Worm (Caenorhabditis elegans) whole organism, L3 larva: ENCODE data around the gene F54F2.14.

ENCODE experiments used
- ZK546.5 ChIP-seq: sonication (generic microtip); optimal IDR thresholded peaks from 2 replicates; lab custom pipeline; 2017; ENCODE audit warnings: missing biosample characterization, missing genetic modification characterization
- aly-2 ChIP-seq: fragments of 150-350 bp; optimal IDR thresholded peaks from 2 replicates; lab custom pipeline; 2014; ENCODE audit warnings: missing biosample characterization, missing genetic modification characterization
- ama-1 ChIP-seq: fragments of 150-350 bp; optimal IDR thresholded peaks from 2 replicates; lab custom pipeline; 2018
- ceh-28 ChIP-seq: fragments of 150-350 bp; optimal IDR thresholded peaks from 2 replicates; lab custom pipeline; 2014; ENCODE audit warnings: missing biosample characterization, missing genetic modification reagents, missing genetic modification characterization
- ceh-82 ChIP-seq: fragments of 150-350 bp; optimal IDR thresholded peaks from 2 replicates; lab custom pipeline; 2014; ENCODE audit warnings: missing biosample characterization, missing genetic modification characterization
- egl-27 ChIP-seq: sonication (generic microtip); optimal IDR thresholded peaks from 4 replicates; lab custom pipeline; 2017; ENCODE audit warnings: missing biosample characterization, missing genetic modification reagents, missing genetic modification characterization
- egl-5 ChIP-seq: fragments of 150-350 bp; optimal IDR thresholded peaks from 2 replicates; lab custom pipeline; 2017; ENCODE audit warnings: missing biosample characterization, missing genetic modification reagents, missing genetic modification characterization, inconsistent platforms
- elt-1 ChIP-seq: fragments of 150-350 bp; optimal IDR thresholded peaks from 2 replicates; lab custom pipeline; 2014; ENCODE audit warnings: missing biosample characterization, missing genetic modification characterization
- elt-3 ChIP-seq, 3 experiments: fragments of 150-350 bp in 1 of 3; sonication (generic microtip) in 2 of 3; optimal IDR thresholded peaks; 2 replicates in 2 of 3; 4 replicates in 1 of 3; lab custom pipeline; 2014 to 2017; ENCODE audit warnings: missing biosample characterization in 3 of 3, missing genetic modification characterization in 3 of 3
- eor-1 ChIP-seq, 2 experiments: fragments of 150-350 bp; optimal IDR thresholded peaks; 2 replicates each; lab custom pipeline; 2014 to 2018; ENCODE audit warnings: missing biosample characterization in 2 of 2, missing genetic modification characterization in 2 of 2
- fkh-10 ChIP-seq: sonication (generic microtip); optimal IDR thresholded peaks from 2 replicates; lab custom pipeline; 2017; ENCODE audit warnings: missing biosample characterization, missing genetic modification reagents, missing genetic modification characterization
- fos-1 ChIP-seq: fragments of 150-350 bp; optimal IDR thresholded peaks from 2 replicates; lab custom pipeline; 2014; ENCODE audit warnings: missing biosample characterization, missing genetic modification characterization
- hmg-11 ChIP-seq: sonication (generic microtip); optimal IDR thresholded peaks from 2 replicates; lab custom pipeline; 2016; ENCODE audit warnings: missing genetic modification characterization, missing compliant biosample characterization
- lin-15B ChIP-seq: fragments of 150-350 bp; optimal IDR thresholded peaks from 2 replicates; lab custom pipeline; 2014; ENCODE audit warnings: missing biosample characterization, missing genetic modification characterization
- lin-39 ChIP-seq: fragments of 150-350 bp; optimal IDR thresholded peaks from 2 replicates; lab custom pipeline; 2018; ENCODE audit warnings: missing biosample characterization, missing genetic modification reagents, missing genetic modification characterization
- mml-1 ChIP-seq: fragments of 150-350 bp; sonication (generic microtip); optimal IDR thresholded peaks from 3 replicates; lab custom pipeline; 2014; ENCODE audit warnings: missing biosample characterization, missing genetic modification characterization
- nfya-1 ChIP-seq: sonication (generic microtip); optimal IDR thresholded peaks from 2 replicates; lab custom pipeline; 2017; ENCODE audit warnings: missing genetic modification characterization, mild to moderate bottlenecking, missing compliant biosample characterization, antibody characterized with exemption, moderate library complexity; ENCODE audit not compliant: insufficient read depth
- nhr-237 ChIP-seq: fragments of 150-350 bp; optimal IDR thresholded peaks from 2 replicates; lab custom pipeline; 2014; ENCODE audit warnings: missing biosample characterization, missing genetic modification characterization
- nhr-28 ChIP-seq: fragments of 150-350 bp; optimal IDR thresholded peaks from 2 replicates; lab custom pipeline; 2014; ENCODE audit warnings: missing biosample characterization, missing genetic modification characterization
- nhr-67 ChIP-seq: fragments of 150-350 bp; optimal IDR thresholded peaks from 2 replicates; lab custom pipeline; 2014; ENCODE audit warnings: missing biosample characterization, missing genetic modification characterization
- nhr-76 ChIP-seq: fragments of 150-350 bp; sonication (generic microtip); optimal IDR thresholded peaks from 5 replicates; lab custom pipeline; 2014; ENCODE audit warnings: missing biosample characterization, missing genetic modification characterization
- pha-4 ChIP-seq: fragments of 150-350 bp; optimal IDR thresholded peaks from 2 replicates; lab custom pipeline; 2014; ENCODE audit warnings: missing biosample characterization, missing genetic modification reagents, missing genetic modification characterization
- skn-1 ChIP-seq: fragments of 150-350 bp; optimal IDR thresholded peaks from 2 replicates; lab custom pipeline; 2014; ENCODE audit warnings: missing biosample characterization, missing genetic modification characterization
- snpc-4 ChIP-seq: fragments of 150-350 bp; optimal IDR thresholded peaks from 2 replicates; lab custom pipeline; 2014; ENCODE audit warnings: missing biosample characterization, missing genetic modification characterization
- tbx-2 ChIP-seq: sonication (generic microtip); optimal IDR thresholded peaks from 2 replicates; lab custom pipeline; 2016; ENCODE audit warnings: mild to moderate bottlenecking, missing genetic modification characterization, missing compliant biosample characterization
- unc-62 ChIP-seq: fragments of 150-350 bp; sonication (generic microtip); optimal IDR thresholded peaks from 4 replicates; lab custom pipeline; 2014; ENCODE audit warnings: missing biosample characterization, missing genetic modification reagents, missing genetic modification characterization
- zag-1 ChIP-seq: fragments of 150-350 bp; optimal IDR thresholded peaks from 2 replicates; lab custom pipeline; 2014; ENCODE audit warnings: missing biosample characterization, missing genetic modification characterization
- ztf-11 ChIP-seq: fragments of 150-350 bp; optimal IDR thresholded peaks from 2 replicates; lab custom pipeline; 2014; ENCODE audit warnings: missing biosample characterization, missing genetic modification characterization

The F54F2.14 gene

ce11 chrIII:8809245-8809971, 18.1 kb downstream of the F54F2.14 start, which contains the start of gene prx-19 (continued):
- TF ChIP-seq nfya-1, result peak; percentile 72
- no peak for TF ChIP-seq unc-62 (GFP tag; lab: Kevin White, UChicago)
- TF ChIP-seq elt-1 (tag; lab: Kevin White, UChicago), result no peak
- TF ChIP-seq ceh-82 (tag; lab: Kevin White, UChicago), result no peak
- TF ChIP-seq nhr-28 (tag; lab: Kevin White, UChicago), result no peak
- no peak for TF ChIP-seq egl-27
- peak; percentile 23 for TF ChIP-seq ceh-28 (tag; lab: Kevin White, UChicago)
- TF ChIP-seq skn-1 (tag; lab: Kevin White, UChicago), result peak; percentile 57
- TF ChIP-seq aly-2 (tag; lab: Kevin White, UChicago), result no peak
- TF ChIP-seq, all 47 proteins: peak for 11

DNA sequence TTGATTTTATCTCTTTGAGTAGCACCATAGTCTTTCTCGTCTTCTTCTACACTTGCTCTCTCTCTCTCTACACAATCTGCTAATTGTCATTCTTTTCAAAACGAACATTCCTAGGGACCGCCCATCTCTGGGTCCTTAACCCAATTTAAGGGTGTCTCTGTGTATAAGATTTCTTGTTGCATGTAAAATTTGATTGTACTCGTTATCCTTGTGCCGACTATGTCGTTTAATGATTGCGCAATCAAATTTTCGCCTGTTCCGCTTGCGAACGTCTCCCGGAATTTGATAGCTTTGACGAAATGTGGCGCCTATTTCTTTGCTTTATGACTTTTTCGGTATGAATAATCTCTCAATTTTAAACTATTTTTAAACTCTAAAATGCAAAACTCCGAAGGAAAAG, 19.8 kb downstream of the F54F2.14 start:
- peak; percentile 22 for TF ChIP-seq fkh-10 (GFP tag; lab: Kevin White, UChicago)
- TF ChIP-seq ceh-82 (tag; lab: Kevin White, UChicago), result no peak

ce11 chrIII:8815699-8816098, 24.4 kb downstream of the F54F2.14 start:
- TF ChIP-seq lin-39 (tag; lab: Kevin White, UChicago) (peak; percentile 29), elt-3 (tag; optimal IDR thresholded peaks at IDR 0.05; lab: Kevin White, UChicago) (no peak), ama-1 (lab: Kevin White, UChicago) (no peak), egl-5 (tag; lab: Kevin White, UChicago) (peak; percentile 41)

ce11 chrIII:8818599-8818998, 27.3 kb downstream of the F54F2.14 start, which contains the start of gene pat-2:
Gene pat-2, plus strand, starts transcription at chrIII:8818899.
- no peak for TF ChIP-seq ZK546.5 (tag; lab: Kevin White, UChicago)
- no peak for TF ChIP-seq ama-1 (lab: Kevin White, UChicago)
- TF ChIP-seq tbx-2 (tag; lab: Kevin White, UChicago), result no peak
- TF ChIP-seq zag-1 (tag; lab: Kevin White, UChicago), result no peak
- TF ChIP-seq fos-1 (tag; lab: Kevin White, UChicago), result no peak
- no peak for TF ChIP-seq nhr-237 (tag; lab: Kevin White, UChicago)
- no peak for TF ChIP-seq nfya-1

DNA sequence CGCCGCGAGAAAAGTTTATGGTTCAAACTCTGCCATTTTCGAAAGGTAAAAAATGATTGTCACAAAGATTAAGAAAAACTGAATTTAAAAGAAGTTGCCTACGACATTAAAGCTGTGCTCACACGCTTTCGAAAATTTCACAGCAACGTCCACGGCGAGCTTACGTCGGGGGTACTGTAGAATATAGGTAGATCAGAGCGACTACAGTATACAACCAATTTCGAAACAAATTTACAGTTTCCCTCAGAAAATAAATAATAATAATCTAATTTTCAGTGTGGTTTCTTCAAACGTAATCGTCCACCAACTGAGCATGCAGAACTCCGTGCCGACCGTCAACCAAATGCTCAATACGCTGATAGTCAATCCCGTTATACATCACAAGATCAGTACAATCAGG, 33.2 kb downstream of the F54F2.14 start:
- no peak for TF ChIP-seq nhr-76 (tag; lab: Kevin White, UChicago)
- no peak for TF ChIP-seq pha-4 (tag; lab: Kevin White, UChicago)
- TF ChIP-seq aly-2 (tag; lab: Kevin White, UChicago), result no peak
- no peak for TF ChIP-seq hmg-11 (tag; lab: Kevin White, UChicago)
- no peak for TF ChIP-seq mml-1 (tag; lab: Kevin White, UChicago)
- TF ChIP-seq, all 47 proteins: peak for 0

- TF ChIP-seq snpc-4 (no peak), ztf-11 (no peak), zag-1 (tag; lab: Kevin White, UChicago) (no peak), ZK546.5 (tag; lab: Kevin White, UChicago) (no peak), nhr-67 (tag; lab: Kevin White, UChicago) (no peak)
Measured at ce11 chrIII:8827128-8827527, 35.8 kb downstream of the F54F2.14 start, which contains the start of gene F54F2.9. Gene F54F2.9, minus strand, starts transcription at chrIII:8827228.

DNA sequence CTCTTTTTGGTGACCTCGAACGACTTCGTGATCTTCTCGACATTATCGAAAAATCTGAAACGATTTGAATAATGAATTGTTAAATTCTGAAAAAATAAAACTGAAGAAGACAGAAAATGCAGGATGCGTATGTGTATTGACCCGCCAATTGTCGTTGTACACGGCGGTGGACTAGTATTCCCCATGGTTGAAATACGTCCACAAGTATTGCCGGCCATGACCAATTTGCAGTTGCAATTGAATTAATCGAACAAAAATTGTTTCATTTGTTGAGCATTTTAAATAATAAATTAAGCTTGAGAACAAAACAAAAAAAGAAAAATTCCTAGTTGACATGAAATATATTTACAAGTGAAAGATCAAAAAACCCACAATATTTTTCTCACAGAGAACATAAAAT, 37.9 kb downstream of the F54F2.14 start, which contains the start of gene F44E2.3:
Gene F44E2.3 (minus strand): TSS at position 61 of the 400 bp plus-strand sequence.
- TF ChIP-seq eor-1 (tag; optimal IDR thresholded peaks at IDR 0.05; lab: Kevin White, UChicago) (no peak), nfya-1 (peak; percentile 79), elt-3 (tag; optimal IDR thresholded peaks at IDR 0.05; lab: Kevin White, UChicago) (no peak), lin-15B (tag; lab: Kevin White, UChicago) (peak; percentile 66), fkh-10 (GFP tag; lab: Kevin White, UChicago) (no peak), nhr-76 (tag; lab: Kevin White, UChicago) (no peak)
- TF ChIP-seq, all 47 proteins: peak for 2
